Fruit fly (Drosophila melanogaster) whole organism, embryonic: ENCODE results near the gene sws.
A peak's percentile ranks its signal among the peaks of the same experiment; 100 is the strongest.

Experiments
- BEAF-32 ChIP-seq: fragments of 200-800 bp; sonication (Bioruptor generic); optimal IDR thresholded peaks from 3 replicates; lab custom pipeline; 2017; ENCODE audit warnings: missing biosample characterization, missing genetic modification characterization, mild to moderate bottlenecking, moderate library complexity, missing genetic modification reagents
- Bteb2 ChIP-seq: fragments of 200-800 bp; sonication (Bioruptor generic); optimal IDR thresholded peaks from 2 replicates; lab custom pipeline; 2016; ENCODE audit warnings: missing biosample characterization, missing genetic modification characterization
- CG10565 ChIP-seq: fragments of 200-800 bp; sonication (Bioruptor generic); optimal IDR thresholded peaks from 3 replicates; lab custom pipeline; 2016; ENCODE audit warnings: missing biosample characterization, mild to moderate bottlenecking, missing genetic modification characterization
- CG11456 ChIP-seq: fragments of 200-800 bp; sonication (Bioruptor generic); IDR thresholded peaks from 3 replicates; pipeline ENCODE4 v1.3.6; 2022; ENCODE audit warnings: missing biosample characterization, missing genetic modification characterization
- CG11696 ChIP-seq: fragments of 200-800 bp; sonication (Bioruptor generic); IDR thresholded peaks from 2 replicates; pipeline ENCODE4 v1.3.6; 2022; ENCODE audit warnings: missing biosample characterization, missing genetic modification characterization
- CG12219 ChIP-seq: fragments of 200-800 bp; sonication (Bioruptor generic); optimal IDR thresholded peaks from 3 replicates; lab custom pipeline; 2018; ENCODE audit warnings: missing biosample characterization, mild to moderate bottlenecking, missing genetic modification characterization
- CG1233 ChIP-seq: fragments of 200-800 bp; sonication (Bioruptor generic); optimal IDR thresholded peaks from 4 replicates; lab custom pipeline; 2018; ENCODE audit warnings: missing biosample characterization, mild to moderate bottlenecking, missing genetic modification characterization
- CG14441 ChIP-seq: fragments of 200-800 bp; sonication (Bioruptor generic); IDR thresholded peaks from 2 replicates; pipeline ENCODE4 v1.3.6; 2022; ENCODE audit warnings: missing biosample characterization, missing genetic modification characterization
- CG14965 ChIP-seq: fragments of 200-800 bp; sonication (Bioruptor generic); optimal IDR thresholded peaks from 2 replicates; lab custom pipeline; 2016; ENCODE audit warnings: missing biosample characterization, missing genetic modification characterization, borderline replicate concordance
- CG15011 ChIP-seq: fragments of 200-800 bp; sonication (Bioruptor generic); optimal IDR thresholded peaks from 3 replicates; lab custom pipeline; 2018; ENCODE audit warnings: missing biosample characterization, mild to moderate bottlenecking, missing genetic modification characterization
- CG2199 ChIP-seq: fragments of 200-800 bp; sonication (Bioruptor generic); IDR thresholded peaks from 3 replicates; pipeline ENCODE4 v1.3.6; 2022; ENCODE audit warnings: missing biosample characterization, missing genetic modification characterization
- CG2712 ChIP-seq: fragments of 200-800 bp; optimal IDR thresholded peaks from 3 replicates; lab custom pipeline; 2019; ENCODE audit warnings: missing biosample characterization, mild to moderate bottlenecking, missing genetic modification characterization, moderate library complexity
- CG30020 ChIP-seq: fragments of 200-800 bp; optimal IDR thresholded peaks from 2 replicates; lab custom pipeline; 2019; ENCODE audit warnings: missing biosample characterization, mild to moderate bottlenecking, missing genetic modification characterization, moderate library complexity
- CG30403 ChIP-seq: fragments of 200-800 bp; sonication (Bioruptor generic); optimal IDR thresholded peaks from 3 replicates; lab custom pipeline; 2016; ENCODE audit warnings: missing biosample characterization, missing genetic modification characterization
- CG3847 ChIP-seq: fragments of 200-800 bp; sonication (Bioruptor generic); IDR thresholded peaks from 2 replicates; pipeline ENCODE4 v1.3.6; 2022; ENCODE audit warnings: missing biosample characterization, missing genetic modification characterization
- CG4424 ChIP-seq: fragments of 200-800 bp; sonication (Bioruptor generic); optimal IDR thresholded peaks from 3 replicates; lab custom pipeline; 2016; ENCODE audit warnings: missing biosample characterization, missing genetic modification characterization
- CG4854 ChIP-seq: fragments of 200-800 bp; sonication (Bioruptor generic); optimal IDR thresholded peaks from 2 replicates; lab custom pipeline; 2016; ENCODE audit warnings: missing biosample characterization, missing genetic modification characterization, inconsistent platforms
- CG6683 ChIP-seq: fragments of 200-800 bp; sonication (Bioruptor generic); optimal IDR thresholded peaks from 2 replicates; lab custom pipeline; 2017; ENCODE audit warnings: missing biosample characterization, mild to moderate bottlenecking, missing genetic modification characterization, missing genetic modification reagents
- CG7745 ChIP-seq: fragments of 200-800 bp; sonication (Bioruptor generic); optimal IDR thresholded peaks from 2 replicates; lab custom pipeline; 2018; ENCODE audit warnings: missing biosample characterization, mild to moderate bottlenecking, missing genetic modification characterization, moderate library complexity
- CG8290 ChIP-seq, 3 experiments: fragments of 200-800 bp; sonication (Bioruptor generic); optimal IDR thresholded peaks; 2 replicates each; lab custom pipeline; 2016 to 2019; ENCODE audit warnings: missing biosample characterization in 3 of 3, missing genetic modification characterization in 3 of 3, mild to moderate bottlenecking in 2 of 3, moderate library complexity in 1 of 3
- CG8924 ChIP-seq: fragments of 200-800 bp; optimal IDR thresholded peaks from 3 replicates; lab custom pipeline; 2019; ENCODE audit warnings: missing biosample characterization, mild to moderate bottlenecking, missing genetic modification characterization, moderate library complexity
- CG9609 ChIP-seq: fragments of 200-800 bp; sonication (Bioruptor generic); optimal IDR thresholded peaks from 3 replicates; lab custom pipeline; 2016; ENCODE audit warnings: missing biosample characterization, missing genetic modification characterization
- Deaf1 ChIP-seq: fragments of 200-800 bp; optimal IDR thresholded peaks from 3 replicates; lab custom pipeline; 2019; ENCODE audit warnings: missing biosample characterization, mild to moderate bottlenecking, missing genetic modification characterization, moderate library complexity
- Dek ChIP-seq: fragments of 200-800 bp; sonication (Bioruptor generic); optimal IDR thresholded peaks from 3 replicates; lab custom pipeline; 2019; ENCODE audit warnings: missing biosample characterization, mild to moderate bottlenecking, missing genetic modification characterization, moderate library complexity
- Dll ChIP-seq: fragments of 200-800 bp; sonication (Bioruptor generic); IDR thresholded peaks from 4 replicates; pipeline ENCODE4 v1.3.6; 2022; ENCODE audit warnings: missing biosample characterization, missing genetic modification characterization; ENCODE audit not compliant: partially characterized antibody
- Doc3 ChIP-seq: fragments of 200-800 bp; sonication (Bioruptor generic); IDR thresholded peaks from 3 replicates; pipeline ENCODE4 v1.3.6; 2022; ENCODE audit warnings: missing biosample characterization, missing genetic modification characterization; ENCODE audit not compliant: partially characterized antibody
- Dref ChIP-seq: fragments of 200-800 bp; sonication (Bioruptor generic); IDR thresholded peaks from 2 replicates; pipeline ENCODE4 v1.3.6; 2022; ENCODE audit warnings: missing biosample characterization, missing genetic modification characterization
- Hr39 ChIP-seq: fragments of >200 bp; optimal IDR thresholded peaks from 2 replicates; lab custom pipeline; 2017
- Myb ChIP-seq: fragments of 200-800 bp; sonication (Bioruptor generic); optimal IDR thresholded peaks from 2 replicates; lab custom pipeline; 2016; ENCODE audit warnings: missing biosample characterization, missing genetic modification characterization
- NFAT ChIP-seq: fragments of 200-800 bp; sonication (Bioruptor generic); IDR thresholded peaks from 2 replicates; pipeline ENCODE4 v1.3.6; 2022; ENCODE audit warnings: missing biosample characterization, missing genetic modification characterization
- Side ChIP-seq: fragments of 200-800 bp; sonication (Bioruptor generic); optimal IDR thresholded peaks from 2 replicates; lab custom pipeline; 2016; ENCODE audit warnings: missing biosample characterization, missing genetic modification characterization
- Sry-δ ChIP-seq: fragments of 200-800 bp; sonication (Bioruptor generic); optimal IDR thresholded peaks from 2 replicates; lab custom pipeline; 2016; ENCODE audit warnings: missing biosample characterization, missing genetic modification characterization
- Vsx1 ChIP-seq: fragments of 200-800 bp; sonication (Bioruptor generic); optimal IDR thresholded peaks from 2 replicates; lab custom pipeline; 2017; ENCODE audit warnings: missing biosample characterization, mild to moderate bottlenecking, missing genetic modification characterization, missing genetic modification reagents
- ash1 ChIP-seq: fragments of 200-800 bp; sonication (Bioruptor generic); optimal IDR thresholded peaks from 2 replicates; lab custom pipeline; 2018; ENCODE audit warnings: missing biosample characterization, mild to moderate bottlenecking, missing genetic modification characterization
- bigmax ChIP-seq: fragments of 200-800 bp; sonication (Bioruptor generic); optimal IDR thresholded peaks from 2 replicates; lab custom pipeline; 2018; ENCODE audit warnings: missing biosample characterization, mild to moderate bottlenecking, missing genetic modification characterization
- br ChIP-seq: fragments of >200 bp; optimal IDR thresholded peaks from 2 replicates; lab custom pipeline; 2017
- btn ChIP-seq: fragments of 200-800 bp; sonication (Bioruptor generic); optimal IDR thresholded peaks from 2 replicates; lab custom pipeline; 2016; ENCODE audit warnings: missing biosample characterization, missing genetic modification characterization
- chn ChIP-seq: fragments of 200-800 bp; sonication (Bioruptor generic); optimal IDR thresholded peaks from 2 replicates; lab custom pipeline; 2016; ENCODE audit warnings: missing biosample characterization, missing genetic modification characterization
- hkb ChIP-seq, 2 experiments: fragments of 200-800 bp in 1 of 2; fragments of >200 bp in 1 of 2; sonication (Bioruptor generic) in 1 of 2; IDR thresholded peaks in 1 of 2; optimal IDR thresholded peaks in 1 of 2; 2 replicates each; pipeline versions ENCODE4 v1.3.6 to Lab custom; 2017 to 2022; ENCODE audit warnings: missing biosample characterization in 1 of 2, missing genetic modification characterization in 1 of 2
- knrl ChIP-seq: fragments of 200-800 bp; sonication (Bioruptor generic); IDR thresholded peaks from 3 replicates; pipeline ENCODE4 v1.3.6; 2022; ENCODE audit warnings: missing biosample characterization, missing genetic modification characterization; ENCODE audit not compliant: partially characterized antibody
- nerfin-1 ChIP-seq: fragments of 200-800 bp; sonication (Bioruptor generic); optimal IDR thresholded peaks from 3 replicates; lab custom pipeline; 2019; ENCODE audit warnings: missing biosample characterization, mild to moderate bottlenecking, missing genetic modification characterization, moderate library complexity
- nerfin-2 ChIP-seq: fragments of 200-800 bp; sonication (Bioruptor generic); IDR thresholded peaks from 2 replicates; pipeline ENCODE4 v1.3.6; 2022; ENCODE audit warnings: missing biosample characterization, missing genetic modification characterization; ENCODE audit not compliant: partially characterized antibody
- nom ChIP-seq: fragments of 200-800 bp; sonication (Bioruptor generic); optimal IDR thresholded peaks from 2 replicates; lab custom pipeline; 2017; ENCODE audit warnings: missing biosample characterization, missing genetic modification characterization, mild to moderate bottlenecking, moderate library complexity, missing genetic modification reagents
- otp ChIP-seq: fragments of 200-800 bp; sonication (Bioruptor generic); IDR thresholded peaks from 3 replicates; pipeline ENCODE4, ENCODE4 v1.3.6; 2022; ENCODE audit warnings: missing biosample characterization, missing genetic modification characterization
- pfk ChIP-seq: fragments of 200-800 bp; sonication (Bioruptor generic); optimal IDR thresholded peaks from 2 replicates; lab custom pipeline; 2018; ENCODE audit warnings: missing biosample characterization, mild to moderate bottlenecking, missing genetic modification characterization, moderate library complexity
- pita ChIP-seq: fragments of 200-800 bp; sonication (Bioruptor generic); optimal IDR thresholded peaks from 2 replicates; lab custom pipeline; 2017; ENCODE audit warnings: missing biosample characterization, mild to moderate bottlenecking, missing genetic modification characterization
- pnt ChIP-seq: fragments of 200-800 bp; sonication (Bioruptor generic); optimal IDR thresholded peaks from 3 replicates; lab custom pipeline; 2016; ENCODE audit warnings: missing biosample characterization, missing genetic modification characterization
- sens ChIP-seq: fragments of 200-800 bp; sonication (Bioruptor generic); peaks from one replicate; lab custom pipeline; 2016; ENCODE audit warnings: missing biosample characterization, missing genetic modification characterization
- shn ChIP-seq: fragments of 200-800 bp; sonication (Bioruptor generic); optimal IDR thresholded peaks from 3 replicates; lab custom pipeline; 2016; ENCODE audit warnings: missing biosample characterization, missing genetic modification characterization
- sisA ChIP-seq: fragments of 200-800 bp; sonication (Bioruptor generic); IDR thresholded peaks from 2 replicates; pipeline ENCODE4 v1.3.6; 2022; ENCODE audit warnings: missing biosample characterization, missing genetic modification characterization
- sqz ChIP-seq: fragments of 200-800 bp; sonication (Bioruptor generic); optimal IDR thresholded peaks from 3 replicates; lab custom pipeline; 2018; ENCODE audit warnings: missing biosample characterization, mild to moderate bottlenecking, missing genetic modification characterization

The sws gene

DNA sequence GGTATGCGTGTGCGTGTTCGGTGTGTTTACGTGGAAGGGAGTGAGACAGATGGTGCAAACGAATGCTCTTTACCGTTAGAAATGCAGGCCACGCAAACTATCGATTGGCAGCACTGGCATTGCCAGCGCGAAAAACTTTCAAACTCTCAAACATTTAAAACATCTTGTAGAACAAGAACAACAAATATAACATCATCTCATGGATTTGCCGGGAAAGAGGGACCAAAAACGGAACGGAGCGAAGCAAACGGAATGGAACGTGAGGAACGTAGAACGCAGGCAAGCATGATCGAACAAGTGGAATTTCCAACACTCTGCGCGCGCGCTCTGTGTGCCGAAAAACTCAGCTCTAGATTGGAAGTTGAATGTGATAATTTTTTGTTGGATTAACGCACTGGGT, 8.5 kb downstream of the sws start (continued):
- TF ChIP-seq CG30020 (no peak), Myb (GFP tag; lab: Kevin White, UChicago) (no peak), Doc3 (GFP tag; lab: Robert Waterston, UW) (0 out of 3 replicates have a peak, but pooled peaks have one; percentile 19), BEAF-32 (GFP tag; lab: Kevin White, UChicago) (peak; percentile 34), CG2712 (no peak), CG30403 (GFP tag; lab: Kevin White, UChicago) (no peak), Side (GFP tag; lab: Kevin White, UChicago) (no peak), hkb (optimal IDR thresholded peaks at IDR 0.05; lab: Kevin White, UChicago) (no peak), hkb (GFP tag; IDR thresholded peaks at IDR 0.05; lab: Robert Waterston, UW) (no peak), CG8924 (no peak), CG1233 (no peak), chn (no peak), Sry-δ (GFP tag; lab: Kevin White, UChicago) (peak; percentile 32), br (lab: Kevin White, UChicago) (no peak), Dek (tag; lab: Kevin White, UChicago) (no peak), nerfin-1 (peak; percentile 3), CG4854 (GFP tag; lab: Kevin White, UChicago) (no peak), NFAT (GFP tag; lab: Robert Waterston, UW) (no peak), CG12219 (GFP tag; lab: Kevin White, UChicago) (no peak), CG9609 (GFP tag; lab: Kevin White, UChicago) (no peak), CG11696 (GFP tag; lab: Robert Waterston, UW) (no peak), CG3847 (GFP tag; lab: Robert Waterston, UW) (no peak), sisA (GFP tag; lab: Robert Waterston, UW) (no peak), Dll (GFP tag; lab: Robert Waterston, UW) (0 out of 4 replicates have a peak, but pooled peaks have one; percentile 38), Bteb2 (GFP tag; lab: Kevin White, UChicago) (no peak), nerfin-2 (GFP tag; lab: Robert Waterston, UW) (no peak), Deaf1 (tag; lab: Kevin White, UChicago) (no peak), CG7745 (tag; lab: Kevin White, UChicago) (no peak), CG15011 (GFP tag; lab: Kevin White, UChicago) (no peak), btn (GFP tag; lab: Kevin White, UChicago) (no peak), sqz (GFP tag; lab: Kevin White, UChicago) (no peak), CG14441 (GFP tag; lab: Robert Waterston, UW) (no peak), nom (GFP tag; lab: Kevin White, UChicago) (no peak), CG2199 (GFP tag; lab: Robert Waterston, UW) (no peak), Vsx1 (GFP tag; lab: Kevin White, UChicago) (no peak), Dref (0 out of 2 replicates have a peak, but pooled peaks have one; percentile 22), knrl (0 out of 3 replicates have a peak, but pooled peaks have one; percentile 18), CG6683 (GFP tag; lab: Kevin White, UChicago) (no peak), pita (no peak), CG11456 (no peak), Hr39 (no peak), otp (GFP tag; lab: Robert Waterston, UW) (no peak), CG14965 (GFP tag; lab: Kevin White, UChicago) (no peak), CG8290 (GFP tag; optimal IDR thresholded peaks at IDR 0.05; lab: Kevin White, UChicago) (peak; percentile 46), CG8290 (tag; optimal IDR thresholded peaks at IDR 0.05; lab: Kevin White, UChicago) (no peak), bigmax (no peak), pfk (GFP tag; lab: Kevin White, UChicago) (peak; percentile 86), ash1 (GFP tag; lab: Kevin White, UChicago) (no peak), pnt (GFP tag; lab: Kevin White, UChicago) (no peak), sens (GFP tag; lab: Kevin White, UChicago) (peak; percentile 64), CG4424 (GFP tag; lab: Kevin White, UChicago) (no peak), shn (GFP tag; lab: Kevin White, UChicago) (no peak), CG10565 (GFP tag; lab: Kevin White, UChicago) (no peak)
